Worm (Caenorhabditis elegans): ENCODE results near the gene srd-39.
A peak's percentile ranks its signal among the peaks of the same experiment; 100 is the strongest.

The srd-39 gene

ce11 chrX:13325039-13325438, 24.6 kb upstream of the srd-39 start:
- TF ChIP-seq somi-1 (GFP tag; optimal IDR thresholded peaks at IDR 0.05) (peak; percentile 30), dpl-1 (GFP tag; optimal IDR thresholded peaks at IDR 0.05) (no peak), hsf-1 (GFP tag; IDR thresholded peaks at IDR 0.05) (no peak), sea-2 (GFP tag; IDR thresholded peaks at IDR 0.05) (no peak), ZK185.1 (tag; optimal IDR thresholded peaks at IDR 0.05; ENCODE audit: poor library complexity, severe bottlenecking) (no peak)

ce11 chrX:13324326-13324725, 23.9 kb upstream of the srd-39 start:
- TF ChIP-seq mxl-1 (tag; optimal IDR thresholded peaks at IDR 0.05) (no peak), ztf-18 (tag; optimal IDR thresholded peaks at IDR 0.05) (no peak), lin-35 (GFP tag; optimal IDR thresholded peaks at IDR 0.05) (no peak), repo-1 (tag; optimal IDR thresholded peaks at IDR 0.05) (no peak), B0019.2 (GFP tag; conservative IDR thresholded peaks at IDR 0.05) (no peak), F52B5.7 (tag; optimal IDR thresholded peaks at IDR 0.05) (no peak), aptf-3 (GFP tag; IDR thresholded peaks at IDR 0.05) (no peak), ekl-4 (GFP tag; IDR thresholded peaks at IDR 0.05) (no peak)

- TF ChIP-seq snpc-4 (GFP tag; optimal IDR thresholded peaks at IDR 0.05) (no peak), snpc-4 (tag; optimal IDR thresholded peaks at IDR 0.05) (no peak), B0019.2 (GFP tag; conservative IDR thresholded peaks at IDR 0.05) (no peak), lir-1 (GFP tag; conservative IDR thresholded peaks at IDR 0.05) (no peak), hlh-26 (GFP tag; conservative IDR thresholded peaks at IDR 0.05) (no peak), ztf-22 (GFP tag; optimal IDR thresholded peaks at IDR 0.05) (no peak), lag-1 (GFP tag; IDR thresholded peaks at IDR 0.05) (no peak), hlh-12 (tag; optimal IDR thresholded peaks at IDR 0.05) (no peak), ceh-27 (GFP tag; optimal IDR thresholded peaks at IDR 0.05) (no peak), sptf-2 (GFP tag; optimal IDR thresholded peaks at IDR 0.05) (no peak), tbx-9 (tag; optimal IDR thresholded peaks at IDR 0.05; ENCODE audit: borderline replicate concordance) (no peak), tbp1 (GFP tag; optimal IDR thresholded peaks at IDR 0.05) (no peak), dpff-1 (tag; optimal IDR thresholded peaks at IDR 0.05) (no peak), athp-1 (tag; optimal IDR thresholded peaks at IDR 0.05) (no peak), lin-35 (GFP tag; optimal IDR thresholded peaks at IDR 0.05) (no peak), gei-17 (GFP tag; optimal IDR thresholded peaks at IDR 0.05) (no peak), unc-62 (GFP tag; optimal IDR thresholded peaks at IDR 0.05) (no peak), ztf-26 (tag; optimal IDR thresholded peaks at IDR 0.05) (no peak)
Measured at ce11 chrX:13323697-13324096, 23.3 kb upstream of the srd-39 start.

- no peak for TF ChIP-seq snpc-1.1 (tag; optimal IDR thresholded peaks at IDR 0.05; ENCODE audit: insufficient read depth)
- TF ChIP-seq let-526 (GFP tag; IDR thresholded peaks at IDR 0.05) = no peak
- no peak for TF ChIP-seq attf-5 (GFP tag; optimal IDR thresholded peaks at IDR 0.05)
- TF ChIP-seq madf-8 (GFP tag; conservative IDR thresholded peaks at IDR 0.05) = no peak
- TF ChIP-seq ztf-28 (GFP tag; IDR thresholded peaks at IDR 0.05) = no peak
- TF ChIP-seq hrde-1 (tag; optimal IDR thresholded peaks at IDR 0.05; ENCODE audit: borderline replicate concordance) = no peak
- TF ChIP-seq lin-54 (GFP tag; optimal IDR thresholded peaks at IDR 0.05) = no peak
- no peak for TF ChIP-seq B0336.3 (GFP tag; IDR thresholded peaks at IDR 0.05)
Measured at ce11 chrX:13322886-13323285, 22.5 kb upstream of the srd-39 start, which contains the start of gene F46G10.2. Gene F46G10.2, plus strand, starts transcription at chrX:13322963.
